Worm (Caenorhabditis elegans): ENCODE data around the gene ref-1.

DNA sequence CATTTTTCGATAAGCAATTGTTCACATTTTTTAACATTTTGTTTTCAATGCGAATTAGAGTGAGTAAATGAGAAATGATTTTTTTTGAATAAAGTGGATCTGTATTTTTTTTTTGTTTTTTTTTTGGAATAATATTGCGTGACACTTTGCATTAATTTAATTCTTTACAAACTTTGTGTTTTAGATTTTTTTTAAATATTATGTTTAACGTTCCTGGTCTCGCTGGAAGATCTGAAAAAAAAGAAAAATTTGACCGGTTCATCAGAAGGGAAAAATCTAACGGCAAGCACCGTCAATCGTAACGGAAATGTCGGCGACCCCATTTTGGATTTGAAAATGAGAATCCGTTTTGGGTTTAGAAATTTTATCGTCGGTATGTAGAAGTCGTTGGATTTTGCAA, 28.9 kb upstream of the ref-1 start, which contains the start of gene cdc-25.4:
- TF ChIP-seq nhr-237 (tag; optimal IDR thresholded peaks at IDR 0.05) (no peak), ama-1 (optimal IDR thresholded peaks at IDR 0.05) (no peak), nhr-11 (tag; optimal IDR thresholded peaks at IDR 0.05) (no peak), elt-3 (tag; optimal IDR thresholded peaks at IDR 0.05) (no peak), nhr-10 (tag; optimal IDR thresholded peaks at IDR 0.05) (no peak), ztf-4 (tag; optimal IDR thresholded peaks at IDR 0.05) (no peak), unc-39 (tag; optimal IDR thresholded peaks at IDR 0.05) (no peak), lsy-2 (tag; optimal IDR thresholded peaks at IDR 0.05) (no peak)

Measured in whole organism, L2 larva.